Worm (Caenorhabditis elegans) whole organism, L2 larva: ENCODE data around the gene srz-62.

ENCODE experiments used
- C34F6.9 ChIP-seq: fragments of 150-350 bp; optimal IDR thresholded peaks from 2 replicates; lab custom pipeline; 2014; ENCODE audit warnings: missing biosample characterization, missing genetic modification characterization
- F13H6.1 ChIP-seq: sonication (generic microtip); optimal IDR thresholded peaks from 2 replicates; lab custom pipeline; 2016; ENCODE audit warnings: missing genetic modification characterization, missing compliant biosample characterization
- R02D3.7 ChIP-seq: fragments of 150-350 bp; optimal IDR thresholded peaks from 2 replicates; lab custom pipeline; 2014; ENCODE audit warnings: missing biosample characterization, missing genetic modification characterization
- Y55F3AM.14 ChIP-seq: fragments of 200-800 bp; sonication (Bioruptor generic); optimal IDR thresholded peaks from 2 replicates; lab custom pipeline; 2018; ENCODE audit warnings: mild to moderate bottlenecking, missing genetic modification characterization, missing compliant biosample characterization
- ZK546.5 ChIP-seq: sonication (generic microtip); optimal IDR thresholded peaks from 2 replicates; lab custom pipeline; 2017; ENCODE audit warnings: missing biosample characterization, missing genetic modification characterization
- alr-1 ChIP-seq: fragments of 150-350 bp; optimal IDR thresholded peaks from 2 replicates; lab custom pipeline; 2014; ENCODE audit warnings: missing biosample characterization, missing genetic modification characterization
- aly-2 ChIP-seq: fragments of 150-350 bp; optimal IDR thresholded peaks from 2 replicates; lab custom pipeline; 2014; ENCODE audit warnings: missing biosample characterization, missing genetic modification characterization
- ama-1 ChIP-seq: fragments of 150-350 bp; optimal IDR thresholded peaks from 2 replicates; lab custom pipeline; 2018; ENCODE audit warnings: inconsistent platforms
- ceh-16 ChIP-seq: fragments of 150-350 bp; optimal IDR thresholded peaks from 2 replicates; lab custom pipeline; 2014; ENCODE audit warnings: missing biosample characterization, missing genetic modification characterization
- crh-2 ChIP-seq: sonication (generic microtip); optimal IDR thresholded peaks from 2 replicates; lab custom pipeline; 2017; ENCODE audit warnings: missing biosample characterization, missing genetic modification characterization
- dmd-4 ChIP-seq: sonication (generic microtip); optimal IDR thresholded peaks from 2 replicates; lab custom pipeline; 2017; ENCODE audit warnings: missing biosample characterization, missing genetic modification characterization
- egl-27 ChIP-seq: sonication (generic microtip); optimal IDR thresholded peaks from 3 replicates; lab custom pipeline; 2017; ENCODE audit warnings: missing biosample characterization, missing genetic modification reagents, missing genetic modification characterization
- elt-3 ChIP-seq: sonication (generic microtip); optimal IDR thresholded peaks from 2 replicates; lab custom pipeline; 2017; ENCODE audit warnings: missing biosample characterization, missing genetic modification characterization
- fos-1 ChIP-seq: fragments of 150-350 bp; optimal IDR thresholded peaks from 2 replicates; lab custom pipeline; 2014; ENCODE audit warnings: missing biosample characterization, missing genetic modification characterization
- gmeb-1 ChIP-seq: fragments of 150-350 bp; optimal IDR thresholded peaks from 2 replicates; lab custom pipeline; 2014; ENCODE audit warnings: missing biosample characterization, missing genetic modification characterization
- lin-13 ChIP-seq: fragments of 150-350 bp; optimal IDR thresholded peaks from 2 replicates; lab custom pipeline; 2014; ENCODE audit warnings: missing biosample characterization, missing genetic modification reagents, missing genetic modification characterization
- lin-39 ChIP-seq: fragments of 150-350 bp; optimal IDR thresholded peaks from 2 replicates; lab custom pipeline; 2014; ENCODE audit warnings: missing biosample characterization, missing genetic modification reagents, missing genetic modification characterization
- mab-5 ChIP-seq: fragments of 150-350 bp; optimal IDR thresholded peaks from 2 replicates; lab custom pipeline; 2014; ENCODE audit warnings: missing biosample characterization, missing genetic modification characterization
- mbf-1 ChIP-seq: sonication (generic microtip); optimal IDR thresholded peaks from 2 replicates; lab custom pipeline; 2017; ENCODE audit warnings: missing biosample characterization, missing genetic modification characterization
- mdl-1 ChIP-seq, 2 experiments: fragments of 150-350 bp in 1 of 2; sonication (generic microtip) in 1 of 2; optimal IDR thresholded peaks; 2 replicates each; lab custom pipeline; 2017; ENCODE audit warnings: missing biosample characterization in 2 of 2, missing genetic modification characterization in 2 of 2
- nhr-10 ChIP-seq: sonication (generic microtip); optimal IDR thresholded peaks from 2 replicates; lab custom pipeline; 2017; ENCODE audit warnings: missing biosample characterization, missing genetic modification characterization
- nhr-11 ChIP-seq: fragments of 150-350 bp; optimal IDR thresholded peaks from 2 replicates; lab custom pipeline; 2014; ENCODE audit warnings: missing biosample characterization, missing genetic modification characterization
- nhr-129 ChIP-seq: fragments of 150-350 bp; optimal IDR thresholded peaks from 2 replicates; lab custom pipeline; 2014; ENCODE audit warnings: missing biosample characterization, missing genetic modification characterization
- nhr-21 ChIP-seq: fragments of 150-350 bp; optimal IDR thresholded peaks from 2 replicates; lab custom pipeline; 2014; ENCODE audit warnings: missing biosample characterization, missing genetic modification characterization
- nhr-25 ChIP-seq: fragments of 150-350 bp; sonication (generic microtip); optimal IDR thresholded peaks from 3 replicates; lab custom pipeline; 2014; ENCODE audit warnings: missing biosample characterization, missing genetic modification characterization
- nhr-6 ChIP-seq: fragments of 150-350 bp; optimal IDR thresholded peaks from 2 replicates; lab custom pipeline; 2014; ENCODE audit warnings: missing biosample characterization, missing genetic modification characterization
- nhr-77 ChIP-seq: fragments of 150-350 bp; optimal IDR thresholded peaks from 2 replicates; lab custom pipeline; 2014; ENCODE audit warnings: missing biosample characterization, missing genetic modification characterization
- peb-1 ChIP-seq: fragments of 150-350 bp; optimal IDR thresholded peaks from 2 replicates; lab custom pipeline; 2014; ENCODE audit warnings: missing biosample characterization, missing genetic modification characterization
- sem-4 ChIP-seq: fragments of 150-350 bp; optimal IDR thresholded peaks from 2 replicates; lab custom pipeline; 2014; ENCODE audit warnings: missing biosample characterization, missing genetic modification reagents, missing genetic modification characterization
- skn-1 ChIP-seq: sonication (generic microtip); optimal IDR thresholded peaks from 2 replicates; lab custom pipeline; 2017; ENCODE audit warnings: missing biosample characterization, missing genetic modification characterization
- sma-3 ChIP-seq: sonication (generic microtip); optimal IDR thresholded peaks from 2 replicates; lab custom pipeline; 2016; ENCODE audit warnings: missing genetic modification reagents, missing genetic modification characterization, missing compliant biosample characterization
- sma-9 ChIP-seq, 2 experiments: fragments of 150-350 bp in 1 of 2; sonication (generic microtip) in 1 of 2; optimal IDR thresholded peaks; 2 replicates each; lab custom pipeline; 2014 to 2016; ENCODE audit warnings: missing genetic modification characterization in 2 of 2, mild to moderate bottlenecking in 1 of 2, missing biosample characterization in 1 of 2, missing compliant biosample characterization in 1 of 2, missing genetic modification reagents in 1 of 2, moderate library complexity in 1 of 2
- unc-39 ChIP-seq: fragments of 150-350 bp; optimal IDR thresholded peaks from 2 replicates; lab custom pipeline; 2014; ENCODE audit warnings: missing biosample characterization, missing genetic modification characterization
- ztf-1 ChIP-seq: fragments of 200-800 bp; sonication (Bioruptor generic); conservative IDR thresholded peaks from 2 replicates; pipeline ENCODE4 v1.3.6; 2022; ENCODE audit warnings: missing genetic modification characterization, missing compliant biosample characterization
- ztf-11 ChIP-seq: sonication (generic microtip); optimal IDR thresholded peaks from 2 replicates; lab custom pipeline; 2017; ENCODE audit warnings: missing biosample characterization, missing genetic modification characterization
- ztf-4 ChIP-seq: fragments of 150-350 bp; optimal IDR thresholded peaks from 2 replicates; lab custom pipeline; 2014; ENCODE audit warnings: missing biosample characterization, missing genetic modification characterization

The srz-62 gene

DNA sequence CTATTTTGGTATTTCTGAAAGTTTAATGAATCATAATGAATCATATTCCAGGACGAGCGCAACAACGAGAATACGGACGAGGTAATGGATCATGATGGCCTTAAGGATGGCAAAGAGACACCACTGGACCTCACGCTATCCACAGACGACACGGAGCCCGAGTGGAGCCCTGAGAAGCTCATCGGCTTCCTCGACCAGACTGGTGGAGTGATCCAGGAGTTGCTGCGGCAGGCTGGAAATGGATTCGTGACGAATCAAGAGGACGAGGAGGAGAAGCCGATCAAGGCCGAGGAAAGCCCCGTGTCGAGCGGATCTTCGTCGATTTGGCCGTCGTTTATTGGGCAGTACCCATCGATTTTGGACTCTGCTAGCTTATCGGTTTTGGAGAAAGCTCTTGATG is 40.8 kb upstream of the srz-62 start:
- TF ChIP-seq elt-3 (tag; lab: Kevin White, UChicago) (no peak), sem-4 (no peak), skn-1 (tag; lab: Kevin White, UChicago) (no peak), aly-2 (no peak), ceh-16 (no peak), mbf-1 (tag; lab: Kevin White, UChicago) (no peak), nhr-25 (tag; lab: Kevin White, UChicago) (no peak), gmeb-1 (no peak), nhr-10 (no peak), alr-1 (tag; lab: Kevin White, UChicago) (no peak), ama-1 (no peak), nhr-6 (no peak)

DNA sequence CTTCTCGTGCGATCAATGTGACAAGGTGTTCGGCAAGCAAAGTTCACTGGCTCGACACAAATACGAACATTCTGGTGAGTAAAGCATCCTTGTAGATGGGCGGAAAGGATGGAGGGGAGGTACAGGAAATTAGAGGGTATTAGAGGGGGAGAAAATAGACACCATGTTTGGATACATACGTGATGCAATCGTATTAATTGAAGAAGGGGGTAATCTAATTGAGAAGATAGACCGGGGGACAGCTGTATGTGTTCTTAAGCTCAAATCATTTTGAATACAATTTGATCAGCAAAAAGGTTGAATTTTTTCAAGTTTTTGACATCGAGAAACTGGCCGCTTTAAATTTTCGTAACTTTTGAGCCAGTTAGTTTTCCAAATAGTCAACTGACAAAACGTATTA is 39.9 kb upstream of the srz-62 start:
- TF ChIP-seq nhr-11 (tag; lab: Kevin White, UChicago) (no peak), fos-1 (tag; lab: Kevin White, UChicago) (no peak), ZK546.5 (no peak), mdl-1 (tag; optimal IDR thresholded peaks at IDR 0.05; lab: Kevin White, UChicago) (no peak), egl-27 (tag; lab: Kevin White, UChicago) (no peak), nhr-77 (tag; lab: Kevin White, UChicago) (no peak), nhr-10 (no peak), unc-39 (tag; lab: Kevin White, UChicago) (no peak), ztf-1 (GFP tag; lab: Robert Waterston, UW) (no peak), sma-3 (GFP tag; lab: Kevin White, UChicago) (no peak), ama-1 (no peak), dmd-4 (tag; lab: Kevin White, UChicago) (no peak), lin-39 (tag; lab: Kevin White, UChicago) (no peak), ztf-4 (tag; lab: Kevin White, UChicago) (no peak), sma-9 (GFP tag; optimal IDR thresholded peaks at IDR 0.05; lab: Kevin White, UChicago) (no peak), sma-9 (tag; optimal IDR thresholded peaks at IDR 0.05; lab: Kevin White, UChicago) (no peak), mbf-1 (tag; lab: Kevin White, UChicago) (no peak), peb-1 (tag; lab: Kevin White, UChicago) (no peak)

DNA sequence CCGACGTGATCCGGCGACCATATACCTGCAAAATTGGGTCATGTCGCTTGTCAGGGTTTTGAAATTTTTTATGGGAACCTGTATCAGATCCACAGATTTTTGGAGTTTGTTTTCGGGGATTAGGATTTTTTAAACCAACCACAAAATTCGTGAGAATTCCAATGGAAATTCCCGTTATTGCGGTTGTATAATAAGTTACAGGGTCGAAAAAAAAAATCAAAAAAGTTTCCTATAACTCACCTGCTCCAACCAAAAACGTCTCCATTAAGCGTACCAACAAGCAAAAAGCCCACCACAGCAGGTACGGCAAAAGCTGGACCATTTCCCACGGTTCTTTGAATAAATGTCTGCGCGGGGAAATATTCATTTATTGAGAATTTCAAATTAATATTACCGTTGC is 37.4 kb upstream of the srz-62 start:
- TF ChIP-seq C34F6.9 (no peak), R02D3.7 (tag; lab: Kevin White, UChicago) (no peak), fos-1 (tag; lab: Kevin White, UChicago) (no peak), mbf-1 (tag; lab: Kevin White, UChicago) (no peak), sem-4 (no peak), sma-3 (GFP tag; lab: Kevin White, UChicago) (no peak), dmd-4 (tag; lab: Kevin White, UChicago) (no peak), ztf-11 (tag; lab: Kevin White, UChicago) (no peak), nhr-10 (no peak), nhr-21 (tag; lab: Kevin White, UChicago) (no peak), Y55F3AM.14 (GFP tag; lab: Kevin White, UChicago) (no peak), mab-5 (tag; lab: Kevin White, UChicago) (no peak), ztf-4 (tag; lab: Kevin White, UChicago) (no peak), gmeb-1 (no peak), elt-3 (tag; lab: Kevin White, UChicago) (no peak), lin-39 (tag; lab: Kevin White, UChicago) (no peak), ZK546.5 (no peak), nhr-77 (tag; lab: Kevin White, UChicago) (no peak)

DNA sequence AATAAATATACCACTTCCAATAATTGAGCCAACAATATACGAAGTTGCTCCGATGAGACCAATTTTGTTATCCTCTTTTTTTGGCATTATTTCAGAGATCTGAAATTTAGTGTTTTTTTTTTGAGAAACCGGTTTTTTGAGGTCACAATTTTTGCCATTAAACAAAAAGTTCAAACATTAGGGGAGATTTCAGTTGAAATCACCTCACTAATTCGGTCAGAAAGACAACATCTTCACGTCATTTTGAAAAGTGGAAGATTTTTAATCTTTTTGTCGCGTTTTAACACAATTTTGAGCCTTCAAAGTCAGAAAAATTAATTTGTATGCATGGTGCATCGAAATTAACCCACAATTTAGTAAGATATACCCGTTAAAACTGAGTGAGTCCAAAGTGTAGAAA is 35.4 kb upstream of the srz-62 start, which contains the start of gene aat-8:
Gene aat-8, minus strand, starts transcription at position 101 of the 400 bp plus-strand sequence.
- TF ChIP-seq F13H6.1 (tag; lab: Kevin White, UChicago), result no peak
- no peak for TF ChIP-seq crh-2 (tag; lab: Kevin White, UChicago)
- TF ChIP-seq ZK546.5, result no peak

DNA sequence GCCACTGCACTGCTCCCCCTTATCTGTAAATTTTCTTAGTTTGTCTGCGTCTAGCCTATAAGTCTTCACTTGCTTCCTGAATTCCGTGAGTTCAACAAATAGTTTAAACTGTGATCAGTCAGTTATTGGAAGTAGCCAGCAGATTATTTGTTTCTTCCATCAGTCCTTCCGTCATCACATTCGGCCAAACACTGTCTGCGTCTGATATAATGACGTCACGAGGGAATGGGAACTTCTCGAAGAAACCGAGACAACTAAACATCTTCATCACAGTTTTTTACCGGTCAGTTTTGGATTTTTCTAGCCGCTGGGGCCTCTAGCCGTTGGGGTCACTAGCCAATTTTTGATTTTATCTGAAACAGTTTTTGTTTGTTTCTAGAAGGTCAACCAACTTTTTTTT is 34.3 kb upstream of the srz-62 start:
- peak; percentile 38 for TF ChIP-seq nhr-25 (tag; lab: Kevin White, UChicago)
- no peak for TF ChIP-seq lin-13 (GFP tag; lab: Kevin White, UChicago)
- peak; percentile 24 for TF ChIP-seq nhr-129 (tag; lab: Kevin White, UChicago)
- TF ChIP-seq fos-1 (tag; lab: Kevin White, UChicago), result peak; percentile 3
- TF ChIP-seq, all 48 proteins: peak for 3
